Fruit fly (Drosophila melanogaster) whole organism, embryonic: ENCODE results near the gene Wsck.
A peak's percentile ranks its signal among the peaks of the same experiment; 100 is the strongest.

ENCODE experiments used
- Antp ChIP-seq: fragments of 200-800 bp; sonication (Bioruptor generic); optimal IDR thresholded peaks from 3 replicates; lab custom pipeline; 2016; ENCODE audit warnings: missing biosample characterization, missing genetic modification characterization
- CG11456 ChIP-seq: fragments of 200-800 bp; sonication (Bioruptor generic); IDR thresholded peaks from 3 replicates; pipeline ENCODE4 v1.3.6; 2022; ENCODE audit warnings: missing biosample characterization, missing genetic modification characterization
- CG12299 ChIP-seq: fragments of 200-800 bp; sonication (Bioruptor generic); optimal IDR thresholded peaks from 2 replicates; lab custom pipeline; 2018; ENCODE audit warnings: missing biosample characterization, mild to moderate bottlenecking, missing genetic modification characterization
- CG14710 ChIP-seq: fragments of 200-800 bp; sonication (Bioruptor generic); optimal IDR thresholded peaks from 3 replicates; lab custom pipeline; 2019; ENCODE audit warnings: missing biosample characterization, mild to moderate bottlenecking, missing genetic modification characterization, moderate library complexity
- CG1529 ChIP-seq: fragments of 200-800 bp; sonication (Bioruptor generic); optimal IDR thresholded peaks from 3 replicates; lab custom pipeline; 2018; ENCODE audit warnings: missing biosample characterization, missing genetic modification characterization
- CG1832 ChIP-seq: fragments of 200-800 bp; sonication (Bioruptor generic); optimal IDR thresholded peaks from 2 replicates; lab custom pipeline; 2017; ENCODE audit warnings: missing biosample characterization, mild to moderate bottlenecking, missing genetic modification characterization, inconsistent platforms
- CG2199 ChIP-seq: fragments of 200-800 bp; sonication (Bioruptor generic); IDR thresholded peaks from 3 replicates; pipeline ENCODE4 v1.3.6; 2022; ENCODE audit warnings: missing biosample characterization, missing genetic modification characterization
- CG2875 ChIP-seq: fragments of 200-800 bp; sonication (Bioruptor generic); optimal IDR thresholded peaks from 2 replicates; lab custom pipeline; 2017; ENCODE audit warnings: missing biosample characterization, mild to moderate bottlenecking, missing genetic modification characterization, missing genetic modification reagents
- CG2889 ChIP-seq: fragments of 200-800 bp; sonication (Bioruptor generic); IDR thresholded peaks from 3 replicates; pipeline ENCODE4 v1.3.6; 2022; ENCODE audit warnings: missing biosample characterization, missing genetic modification characterization
- CG32767 ChIP-seq: fragments of 200-800 bp; sonication (Bioruptor generic); IDR thresholded peaks from 2 replicates; pipeline ENCODE4 v1.3.6; 2022; ENCODE audit warnings: missing biosample characterization, missing genetic modification characterization
- CG4404 ChIP-seq: fragments of 200-800 bp; sonication (Bioruptor generic); IDR thresholded peaks from 2 replicates; pipeline ENCODE4 v1.3.6; 2022; ENCODE audit warnings: missing biosample characterization, missing genetic modification characterization
- CG6765 ChIP-seq: fragments of 200-800 bp; sonication (Bioruptor generic); optimal IDR thresholded peaks from 3 replicates; lab custom pipeline; 2017; ENCODE audit warnings: missing biosample characterization, mild to moderate bottlenecking, missing genetic modification characterization
- CG7987 ChIP-seq: fragments of 200-800 bp; sonication (Bioruptor generic); optimal IDR thresholded peaks from 2 replicates; lab custom pipeline; 2018; ENCODE audit warnings: missing biosample characterization, mild to moderate bottlenecking, missing genetic modification characterization, moderate library complexity
- CG9437 ChIP-seq: fragments of 200-800 bp; sonication (Bioruptor generic); optimal IDR thresholded peaks from 2 replicates; lab custom pipeline; 2018; ENCODE audit warnings: missing biosample characterization, mild to moderate bottlenecking, missing genetic modification characterization
- Dip3 ChIP-seq: fragments of 200-800 bp; sonication (Bioruptor generic); optimal IDR thresholded peaks from 3 replicates; lab custom pipeline; 2016; ENCODE audit warnings: missing biosample characterization, missing genetic modification characterization
- Doc3 ChIP-seq: fragments of 200-800 bp; sonication (Bioruptor generic); IDR thresholded peaks from 3 replicates; pipeline ENCODE4 v1.3.6; 2022; ENCODE audit warnings: missing biosample characterization, missing genetic modification characterization; ENCODE audit not compliant: partially characterized antibody
- E2f1 ChIP-seq: fragments of 200-800 bp; sonication (Bioruptor generic); IDR thresholded peaks from 2 replicates; pipeline ENCODE4 v1.3.6; 2022; ENCODE audit warnings: missing biosample characterization, missing genetic modification characterization
- HLH3B ChIP-seq: fragments of 200-800 bp; sonication (Bioruptor generic); IDR thresholded peaks from 2 replicates; pipeline ENCODE4 v1.3.6; 2022; ENCODE audit warnings: missing biosample characterization, missing genetic modification characterization
- Hmx ChIP-seq: fragments of 200-800 bp; sonication (Bioruptor generic); optimal IDR thresholded peaks from 2 replicates; lab custom pipeline; 2016; ENCODE audit warnings: missing biosample characterization, missing genetic modification characterization
- Med ChIP-seq: fragments of 200-800 bp; sonication (Bioruptor generic); peaks from one replicate; lab custom pipeline; 2016; ENCODE audit warnings: missing biosample characterization, missing genetic modification characterization, mild to moderate bottlenecking, inconsistent platforms, moderate library complexity
- Meics ChIP-seq: fragments of 200-800 bp; sonication (Bioruptor generic); optimal IDR thresholded peaks from 2 replicates; lab custom pipeline; 2017; ENCODE audit warnings: missing biosample characterization, mild to moderate bottlenecking, missing genetic modification characterization
- Vsx1 ChIP-seq: fragments of 200-800 bp; sonication (Bioruptor generic); optimal IDR thresholded peaks from 2 replicates; lab custom pipeline; 2017; ENCODE audit warnings: missing biosample characterization, mild to moderate bottlenecking, missing genetic modification characterization, missing genetic modification reagents
- ac ChIP-seq: fragments of 200-800 bp; sonication (Bioruptor generic); optimal IDR thresholded peaks from 3 replicates; lab custom pipeline; 2017; ENCODE audit warnings: missing biosample characterization, mild to moderate bottlenecking, missing genetic modification characterization
- bbx ChIP-seq: fragments of 200-800 bp; sonication (Bioruptor generic); IDR thresholded peaks from 2 replicates; pipeline ENCODE4 v1.3.6; 2022; ENCODE audit warnings: missing biosample characterization, missing genetic modification characterization; ENCODE audit not compliant: partially characterized antibody
- chn ChIP-seq: fragments of 200-800 bp; sonication (Bioruptor generic); optimal IDR thresholded peaks from 2 replicates; lab custom pipeline; 2016; ENCODE audit warnings: missing biosample characterization, missing genetic modification characterization
- da ChIP-seq: fragments of 200-800 bp; sonication (Bioruptor generic); optimal IDR thresholded peaks from 2 replicates; lab custom pipeline; 2016; ENCODE audit warnings: missing biosample characterization, missing genetic modification characterization
- fd64A ChIP-seq: fragments of 200-800 bp; sonication (Bioruptor generic); optimal IDR thresholded peaks from 3 replicates; lab custom pipeline; 2018; ENCODE audit warnings: missing biosample characterization, mild to moderate bottlenecking, missing genetic modification characterization
- gcm ChIP-seq: fragments of 200-800 bp; sonication (Bioruptor generic); optimal IDR thresholded peaks from 2 replicates; lab custom pipeline; 2019; ENCODE audit warnings: missing biosample characterization, mild to moderate bottlenecking, missing genetic modification characterization, moderate library complexity
- grau ChIP-seq: fragments of 200-800 bp; optimal IDR thresholded peaks from 3 replicates; lab custom pipeline; 2019; ENCODE audit warnings: missing biosample characterization, mild to moderate bottlenecking, missing genetic modification characterization, moderate library complexity
- hb ChIP-seq: fragments of 200-800 bp; sonication (Bioruptor generic); IDR thresholded peaks from 3 replicates; pipeline ENCODE4 v1.3.6; 2022; ENCODE audit warnings: missing biosample characterization, missing genetic modification characterization; ENCODE audit not compliant: partially characterized antibody
- kah ChIP-seq: fragments of 200-800 bp; sonication (Bioruptor generic); optimal IDR thresholded peaks from 2 replicates; lab custom pipeline; 2018; ENCODE audit warnings: missing biosample characterization, mild to moderate bottlenecking, missing genetic modification characterization
- knrl ChIP-seq: fragments of 200-800 bp; sonication (Bioruptor generic); IDR thresholded peaks from 3 replicates; pipeline ENCODE4 v1.3.6; 2022; ENCODE audit warnings: missing biosample characterization, missing genetic modification characterization; ENCODE audit not compliant: partially characterized antibody
- mirr ChIP-seq: fragments of 200-800 bp; sonication (Bioruptor generic); optimal IDR thresholded peaks from 3 replicates; lab custom pipeline; 2018; ENCODE audit warnings: missing biosample characterization, mild to moderate bottlenecking, missing genetic modification characterization
- org-1 ChIP-seq: fragments of 200-800 bp; sonication (Bioruptor generic); optimal IDR thresholded peaks from 2 replicates; lab custom pipeline; 2017; ENCODE audit warnings: missing biosample characterization, missing genetic modification characterization
- otp ChIP-seq: fragments of 200-800 bp; sonication (Bioruptor generic); IDR thresholded peaks from 3 replicates; pipeline ENCODE4, ENCODE4 v1.3.6; 2022; ENCODE audit warnings: missing biosample characterization, missing genetic modification characterization
- pfk ChIP-seq: fragments of 200-800 bp; sonication (Bioruptor generic); optimal IDR thresholded peaks from 2 replicates; lab custom pipeline; 2018; ENCODE audit warnings: missing biosample characterization, mild to moderate bottlenecking, missing genetic modification characterization, moderate library complexity
- sens ChIP-seq: fragments of 200-800 bp; sonication (Bioruptor generic); peaks from one replicate; lab custom pipeline; 2016; ENCODE audit warnings: missing biosample characterization, missing genetic modification characterization
- seq ChIP-seq: fragments of 200-800 bp; sonication (Bioruptor generic); IDR thresholded peaks from 2 replicates; pipeline ENCODE4 v1.3.6; 2022; ENCODE audit warnings: missing biosample characterization, missing genetic modification characterization
- slou ChIP-seq: fragments of 200-800 bp; sonication (Bioruptor generic); optimal IDR thresholded peaks from 3 replicates; lab custom pipeline; 2016; ENCODE audit warnings: missing biosample characterization, missing genetic modification characterization
- sqz ChIP-seq: fragments of 200-800 bp; sonication (Bioruptor generic); optimal IDR thresholded peaks from 3 replicates; lab custom pipeline; 2018; ENCODE audit warnings: missing biosample characterization, mild to moderate bottlenecking, missing genetic modification characterization
- stwl ChIP-seq: fragments of 200-800 bp; sonication (Bioruptor generic); optimal IDR thresholded peaks from 3 replicates; lab custom pipeline; 2018; ENCODE audit warnings: missing biosample characterization, mild to moderate bottlenecking, missing genetic modification characterization, moderate library complexity
- tin ChIP-seq: fragments of 200-800 bp; sonication (Bioruptor generic); optimal IDR thresholded peaks from 3 replicates; lab custom pipeline; 2016; ENCODE audit warnings: missing biosample characterization, missing genetic modification characterization
- vvl ChIP-seq: fragments of 200-800 bp; sonication (Bioruptor generic); IDR thresholded peaks from 2 replicates; pipeline ENCODE4 v1.3.6; 2022; ENCODE audit warnings: missing biosample characterization, missing genetic modification characterization
- zfh2 ChIP-seq: fragments of 200-800 bp; sonication (Bioruptor generic); optimal IDR thresholded peaks from 2 replicates; lab custom pipeline; 2016; ENCODE audit warnings: missing biosample characterization, missing genetic modification characterization

The Wsck gene

dm6 chr3R:24625517-24625925, 4.4 kb downstream of the Wsck start, which contains the start of the genes Syx18 and atl (continued):
- no peak for TF ChIP-seq pfk (GFP tag; lab: Kevin White, UChicago)
- 0 out of 2 replicates have a peak, but pooled peaks have one; percentile 34 for TF ChIP-seq bbx (GFP tag; lab: Robert Waterston, UW)
- TF ChIP-seq fd64A (GFP tag; lab: Kevin White, UChicago), result peak; percentile 14
- TF ChIP-seq HLH3B (GFP tag; lab: Robert Waterston, UW), result no peak
- no peak for TF ChIP-seq hb
- TF ChIP-seq stwl, result peak; percentile 85
- TF ChIP-seq CG1529 (GFP tag; lab: Kevin White, UChicago), result no peak
- peak; percentile 63; the same call in 1 of the 2 replicates for TF ChIP-seq vvl (GFP tag; lab: Robert Waterston, UW)
- TF ChIP-seq zfh2 (GFP tag; lab: Kevin White, UChicago), result no peak
- no peak for TF ChIP-seq Vsx1 (GFP tag; lab: Kevin White, UChicago)
- TF ChIP-seq kah (GFP tag; lab: Kevin White, UChicago), result no peak
- TF ChIP-seq tin, result peak; percentile 21
- TF ChIP-seq CG14710 (tag; lab: Kevin White, UChicago), result peak; percentile 71
- TF ChIP-seq ac, result no peak
- TF ChIP-seq slou (GFP tag; lab: Kevin White, UChicago), result no peak
- no peak for TF ChIP-seq Antp (GFP tag; lab: Kevin White, UChicago)
- peak; percentile 13 for TF ChIP-seq mirr
- peak; percentile 23 for TF ChIP-seq CG2875 (GFP tag; lab: Kevin White, UChicago)
- TF ChIP-seq Dip3, result no peak
- no peak for TF ChIP-seq CG1832
- no peak for TF ChIP-seq CG4404 (GFP tag; lab: Robert Waterston, UW)
- no peak for TF ChIP-seq CG9437 (GFP tag; lab: Kevin White, UChicago)

dm6 chr3R:24620569-24620968, 9.3 kb downstream of the Wsck start:
- TF ChIP-seq CG2199 (GFP tag; lab: Robert Waterston, UW) (peak; percentile 44; the same call in 1 of the 3 replicates), seq (GFP tag; lab: Robert Waterston, UW) (0 out of 2 replicates have a peak, but pooled peaks have one; percentile 10), E2f1 (GFP tag; lab: Robert Waterston, UW) (no peak), mirr (no peak), CG7987 (GFP tag; lab: Kevin White, UChicago) (no peak), CG12299 (tag; lab: Kevin White, UChicago) (no peak), CG2889 (GFP tag; lab: Robert Waterston, UW) (no peak), Med (GFP tag; lab: Kevin White, UChicago) (peak; percentile 53), knrl (0 out of 3 replicates have a peak, but pooled peaks have one; percentile 15), CG11456 (GFP tag; lab: Robert Waterston, UW) (no peak), sens (GFP tag; lab: Kevin White, UChicago) (peak; percentile 33), chn (GFP tag; lab: Kevin White, UChicago) (no peak), CG1832 (peak; percentile 4), grau (tag; lab: Kevin White, UChicago) (no peak), da (GFP tag; lab: Kevin White, UChicago) (no peak), Doc3 (GFP tag; lab: Robert Waterston, UW) (no peak), gcm (peak; percentile 75), CG32767 (no peak), HLH3B (GFP tag; lab: Robert Waterston, UW) (0 out of 2 replicates have a peak, but pooled peaks have one; percentile 4), org-1 (GFP tag; lab: Kevin White, UChicago) (no peak)

- no peak for TF ChIP-seq CG6765 (GFP tag; lab: Kevin White, UChicago)
- TF ChIP-seq otp (GFP tag; lab: Robert Waterston, UW), result no peak
- peak; percentile 70 for TF ChIP-seq sqz (GFP tag; lab: Kevin White, UChicago)
- TF ChIP-seq kah (GFP tag; lab: Kevin White, UChicago), result no peak
- TF ChIP-seq Hmx (GFP tag; lab: Kevin White, UChicago), result no peak
- TF ChIP-seq Meics (GFP tag; lab: Kevin White, UChicago), result peak; percentile 55
Observed at dm6 chr3R:24614707-24615022, 15.2 kb downstream of the Wsck start.
